Fruit fly (Drosophila melanogaster) whole organism, embryonic: ENCODE data around the gene CG12768.
A peak's percentile ranks its signal among the peaks of the same experiment; 100 is the strongest.

Experiments
- Adf1 ChIP-seq: fragments of 200-800 bp; sonication (Bioruptor generic); IDR thresholded peaks from 2 replicates; pipeline ENCODE4 v1.3.6; 2022; ENCODE audit warnings: missing biosample characterization, missing genetic modification characterization
- CG10654 ChIP-seq: fragments of 200-800 bp; sonication (Bioruptor generic); optimal IDR thresholded peaks from 2 replicates; lab custom pipeline; 2016; ENCODE audit warnings: missing biosample characterization, missing genetic modification characterization
- CG10979 ChIP-seq: fragments of 200-800 bp; sonication (Bioruptor generic); optimal IDR thresholded peaks from 2 replicates; lab custom pipeline; 2018; ENCODE audit warnings: missing biosample characterization, mild to moderate bottlenecking, missing genetic modification characterization, moderate library complexity
- CG11504 ChIP-seq: fragments of 200-800 bp; sonication (Bioruptor generic); optimal IDR thresholded peaks from 3 replicates; lab custom pipeline; 2019; ENCODE audit warnings: missing biosample characterization, mild to moderate bottlenecking, missing genetic modification characterization, moderate library complexity
- CG12744 ChIP-seq: fragments of 200-800 bp; sonication (Bioruptor generic); optimal IDR thresholded peaks from 2 replicates; lab custom pipeline; 2016; ENCODE audit warnings: missing biosample characterization, missing genetic modification characterization
- CG1529 ChIP-seq: fragments of 200-800 bp; sonication (Bioruptor generic); optimal IDR thresholded peaks from 3 replicates; lab custom pipeline; 2018; ENCODE audit warnings: missing biosample characterization, missing genetic modification characterization
- CG1603 ChIP-seq: fragments of 200-800 bp; sonication (Bioruptor generic); optimal IDR thresholded peaks from 2 replicates; lab custom pipeline; 2019; ENCODE audit warnings: missing biosample characterization, mild to moderate bottlenecking, missing genetic modification characterization, moderate library complexity
- CG1647 ChIP-seq: fragments of 200-800 bp; sonication (Bioruptor generic); optimal IDR thresholded peaks from 3 replicates; lab custom pipeline; 2016; ENCODE audit warnings: missing biosample characterization, missing genetic modification characterization
- CG17359 ChIP-seq: fragments of 200-800 bp; sonication (Bioruptor generic); optimal IDR thresholded peaks from 3 replicates; lab custom pipeline; 2018; ENCODE audit warnings: missing biosample characterization, mild to moderate bottlenecking, missing genetic modification characterization, moderate library complexity
- CG18011 ChIP-seq: fragments of 200-800 bp; sonication (Bioruptor generic); optimal IDR thresholded peaks from 2 replicates; lab custom pipeline; 2017; ENCODE audit warnings: missing biosample characterization, missing genetic modification characterization, mild to moderate bottlenecking, moderate library complexity, missing genotype
- CG18262 ChIP-seq: fragments of 200-800 bp; optimal IDR thresholded peaks from 3 replicates; lab custom pipeline; 2019; ENCODE audit warnings: missing biosample characterization, mild to moderate bottlenecking, missing genetic modification characterization, moderate library complexity
- CG31441 ChIP-seq: fragments of 200-800 bp; sonication (Bioruptor generic); IDR thresholded peaks from 2 replicates; pipeline ENCODE4 v1.3.6; 2022; ENCODE audit warnings: missing biosample characterization, missing genetic modification characterization
- CG32772 ChIP-seq: fragments of 200-800 bp; sonication (Bioruptor generic); IDR thresholded peaks from 2 replicates; pipeline ENCODE4 v1.3.6; 2022; ENCODE audit warnings: missing biosample characterization, missing genetic modification characterization
- CG33213 ChIP-seq: fragments of 200-800 bp; sonication (Bioruptor generic); optimal IDR thresholded peaks from 3 replicates; lab custom pipeline; 2016; ENCODE audit warnings: missing biosample characterization, missing genetic modification characterization
- CG3838 ChIP-seq: fragments of 200-800 bp; sonication (Bioruptor generic); optimal IDR thresholded peaks from 3 replicates; lab custom pipeline; 2016; ENCODE audit warnings: missing biosample characterization, missing genetic modification characterization
- CG6765 ChIP-seq: fragments of 200-800 bp; sonication (Bioruptor generic); optimal IDR thresholded peaks from 3 replicates; lab custom pipeline; 2017; ENCODE audit warnings: missing biosample characterization, mild to moderate bottlenecking, missing genetic modification characterization
- CG8281 ChIP-seq: fragments of 200-800 bp; sonication (Bioruptor generic); optimal IDR thresholded peaks from 2 replicates; lab custom pipeline; 2018; ENCODE audit warnings: missing biosample characterization, mild to moderate bottlenecking, missing genetic modification characterization, moderate library complexity
- Elba2 ChIP-seq: fragments of 200-800 bp; sonication (Bioruptor generic); optimal IDR thresholded peaks from 3 replicates; lab custom pipeline; 2016; ENCODE audit warnings: missing biosample characterization, missing genetic modification characterization
- Fer1 ChIP-seq: fragments of 200-800 bp; sonication (Bioruptor generic); optimal IDR thresholded peaks from 2 replicates; lab custom pipeline; 2017; ENCODE audit warnings: missing biosample characterization, mild to moderate bottlenecking, missing genetic modification characterization
- Fer2 ChIP-seq: fragments of 200-800 bp; sonication (Bioruptor generic); optimal IDR thresholded peaks from 2 replicates; lab custom pipeline; 2018; ENCODE audit warnings: missing biosample characterization, mild to moderate bottlenecking, missing genetic modification characterization, moderate library complexity
- GATAe ChIP-seq: fragments of 200-800 bp; sonication (Bioruptor generic); conservative IDR thresholded peaks from 2 replicates; pipeline ENCODE4 v1.3.6; 2022; ENCODE audit warnings: missing biosample characterization, missing genetic modification characterization
- Hey ChIP-seq: fragments of 200-800 bp; sonication (Bioruptor generic); optimal IDR thresholded peaks from 3 replicates; lab custom pipeline; 2018; ENCODE audit warnings: missing biosample characterization, mild to moderate bottlenecking, missing genetic modification characterization
- Neu2 ChIP-seq: fragments of 200-800 bp; sonication (Bioruptor generic); optimal IDR thresholded peaks from 3 replicates; lab custom pipeline; 2016; ENCODE audit warnings: missing biosample characterization, missing genetic modification characterization, borderline replicate concordance
- Nf-YC ChIP-seq: fragments of 200-800 bp; optimal IDR thresholded peaks from 3 replicates; lab custom pipeline; 2019; ENCODE audit warnings: missing biosample characterization, mild to moderate bottlenecking, missing genetic modification characterization, moderate library complexity
- Scr ChIP-seq: fragments of 200-800 bp; sonication (Bioruptor generic); IDR thresholded peaks from 2 replicates; pipeline ENCODE4 v1.3.6; 2022; ENCODE audit warnings: missing biosample characterization, missing genetic modification characterization; ENCODE audit not compliant: partially characterized antibody
- Sox100B ChIP-seq: fragments of 200-800 bp; sonication (Bioruptor generic); optimal IDR thresholded peaks from 3 replicates; lab custom pipeline; 2018; ENCODE audit warnings: missing biosample characterization, mild to moderate bottlenecking, missing genetic modification characterization
- TFAM ChIP-seq: fragments of 200-800 bp; sonication (Bioruptor generic); optimal IDR thresholded peaks from 2 replicates; lab custom pipeline; 2017; ENCODE audit warnings: missing biosample characterization, missing genetic modification characterization, inconsistent platforms
- amos ChIP-seq: fragments of 200-800 bp; sonication (Bioruptor generic); IDR thresholded peaks from 2 replicates; pipeline ENCODE4 v1.3.6; 2022; ENCODE audit warnings: missing biosample characterization, missing genetic modification characterization; ENCODE audit not compliant: partially characterized antibody
- bigmax ChIP-seq: fragments of 200-800 bp; sonication (Bioruptor generic); optimal IDR thresholded peaks from 2 replicates; lab custom pipeline; 2018; ENCODE audit warnings: missing biosample characterization, mild to moderate bottlenecking, missing genetic modification characterization
- bsh ChIP-seq, 2 experiments: fragments of 200-800 bp; sonication (Bioruptor generic); optimal IDR thresholded peaks; 2 replicates each; lab custom pipeline; 2017 to 2018; ENCODE audit warnings: mild to moderate bottlenecking in 2 of 2, missing biosample characterization in 2 of 2, missing genetic modification characterization in 2 of 2, moderate library complexity in 1 of 2
- dati ChIP-seq: fragments of 200-800 bp; sonication (Bioruptor generic); IDR thresholded peaks from 2 replicates; pipeline ENCODE4 v1.3.6; 2022; ENCODE audit warnings: missing biosample characterization, missing genetic modification characterization
- exex ChIP-seq: fragments of 200-800 bp; sonication (Bioruptor generic); optimal IDR thresholded peaks from 4 replicates; lab custom pipeline; 2018; ENCODE audit warnings: missing biosample characterization, mild to moderate bottlenecking, missing genetic modification characterization, moderate library complexity
- fd64A ChIP-seq: fragments of 200-800 bp; sonication (Bioruptor generic); optimal IDR thresholded peaks from 3 replicates; lab custom pipeline; 2018; ENCODE audit warnings: missing biosample characterization, mild to moderate bottlenecking, missing genetic modification characterization
- gfzf ChIP-seq: fragments of 200-800 bp; sonication (Bioruptor generic); optimal IDR thresholded peaks from 2 replicates; lab custom pipeline; 2016; ENCODE audit warnings: missing biosample characterization, mild to moderate bottlenecking, missing genetic modification characterization, moderate library complexity
- grau ChIP-seq: fragments of 200-800 bp; optimal IDR thresholded peaks from 3 replicates; lab custom pipeline; 2019; ENCODE audit warnings: missing biosample characterization, mild to moderate bottlenecking, missing genetic modification characterization, moderate library complexity
- gsb ChIP-seq: fragments of 200-800 bp; sonication (Bioruptor generic); IDR thresholded peaks from 2 replicates; pipeline ENCODE4 v1.3.6; 2022; ENCODE audit warnings: missing biosample characterization, missing genetic modification characterization
- hbn ChIP-seq: fragments of 200-800 bp; sonication (Bioruptor generic); IDR thresholded peaks from 2 replicates; pipeline ENCODE4 v1.3.6; 2022; ENCODE audit warnings: missing biosample characterization, missing genetic modification characterization; ENCODE audit not compliant: partially characterized antibody
- insv ChIP-seq, 2 experiments: fragments of 200-800 bp; sonication (Bioruptor generic); optimal IDR thresholded peaks; 3 replicates each; lab custom pipeline; 2016 to 2018; ENCODE audit warnings: missing biosample characterization in 2 of 2, missing genetic modification characterization in 2 of 2
- jigr1 ChIP-seq: fragments of 200-800 bp; sonication (Bioruptor generic); IDR thresholded peaks from 3 replicates; pipeline ENCODE4 v1.3.6; 2022; ENCODE audit warnings: missing biosample characterization, missing genetic modification characterization
- lab ChIP-seq: fragments of 200-800 bp; sonication (Bioruptor generic); optimal IDR thresholded peaks from 3 replicates; lab custom pipeline; 2017; ENCODE audit warnings: missing biosample characterization, missing genetic modification characterization, mild to moderate bottlenecking, moderate library complexity, missing genetic modification reagents
- nau ChIP-seq: fragments of 200-800 bp; sonication (Bioruptor generic); optimal IDR thresholded peaks from 3 replicates; lab custom pipeline; 2017; ENCODE audit warnings: missing biosample characterization, mild to moderate bottlenecking, missing genetic modification characterization, missing genetic modification reagents
- pzg ChIP-seq: fragments of 200-800 bp; sonication (Bioruptor generic); optimal IDR thresholded peaks from 3 replicates; lab custom pipeline; 2018; ENCODE audit warnings: missing biosample characterization, mild to moderate bottlenecking, missing genetic modification characterization, moderate library complexity
- sr ChIP-seq: fragments of 200-800 bp; sonication (Bioruptor generic); IDR thresholded peaks from 3 replicates; pipeline ENCODE4 v1.3.6; 2022; ENCODE audit warnings: missing biosample characterization, missing genetic modification characterization
- trh ChIP-seq: fragments of 200-800 bp; sonication (Bioruptor generic); optimal IDR thresholded peaks from 2 replicates; lab custom pipeline; 2016; ENCODE audit warnings: missing biosample characterization, missing genetic modification characterization
- twi ChIP-seq: fragments of 200-800 bp; optimal IDR thresholded peaks from 2 replicates; lab custom pipeline; 2019; ENCODE audit warnings: missing biosample characterization, mild to moderate bottlenecking, missing genetic modification characterization, moderate library complexity
- unc-4 ChIP-seq: fragments of 200-800 bp; sonication (Bioruptor generic); IDR thresholded peaks from 2 replicates; pipeline ENCODE4 v1.3.6; 2022; ENCODE audit warnings: missing biosample characterization, missing genetic modification characterization; ENCODE audit not compliant: partially characterized antibody
- wek ChIP-seq: fragments of 200-800 bp; sonication (Bioruptor generic); optimal IDR thresholded peaks from 3 replicates; lab custom pipeline; 2018; ENCODE audit warnings: missing biosample characterization, mild to moderate bottlenecking, missing genetic modification characterization, moderate library complexity

The CG12768 gene

DNA sequence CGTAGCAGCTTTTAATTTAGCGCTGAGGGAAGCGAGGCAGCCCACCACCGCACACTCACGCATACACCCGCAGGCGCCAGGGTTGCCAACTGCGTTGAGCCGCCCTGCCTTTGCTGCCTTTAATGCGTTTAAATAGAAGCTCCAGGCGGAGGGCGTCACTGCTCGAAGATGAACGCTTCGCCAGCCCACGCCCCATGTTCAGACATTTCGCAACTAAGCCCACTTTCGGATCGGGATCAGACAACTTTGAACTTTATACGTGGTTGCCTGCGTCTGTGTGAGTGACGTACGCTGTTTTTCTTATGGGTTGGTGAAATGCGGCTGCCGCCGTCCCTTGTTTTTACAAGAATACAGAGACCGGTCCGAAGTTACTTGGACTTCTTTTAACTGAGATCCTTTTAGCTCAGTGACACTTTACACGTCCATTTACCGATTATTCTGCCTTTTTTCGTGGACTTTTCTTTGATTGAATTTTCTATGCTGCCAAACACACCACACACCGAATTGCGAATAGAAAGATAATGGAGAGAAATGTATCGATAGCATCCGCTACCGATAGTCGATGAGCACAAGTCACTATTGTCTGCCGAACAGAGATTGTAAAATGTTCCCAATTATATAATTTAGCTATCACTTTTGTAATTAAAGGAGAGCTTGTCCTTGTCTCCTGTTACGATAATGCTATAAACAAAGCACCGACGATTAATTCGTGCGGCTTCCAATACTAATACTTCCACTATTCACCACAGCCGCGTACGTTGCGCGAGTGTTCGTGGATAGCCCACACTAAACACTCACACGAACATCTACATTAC lies 39.1 kb upstream of the CG12768 start (continued):
- TF ChIP-seq trh (GFP tag; lab: Kevin White, UChicago): no peak
- no peak for TF ChIP-seq CG10979 (tag; lab: Kevin White, UChicago)
- no peak for TF ChIP-seq fd64A (GFP tag; lab: Kevin White, UChicago)
- no peak for TF ChIP-seq CG1647 (GFP tag; lab: Kevin White, UChicago)
- peak; percentile 12; the same call in 1 of the 2 replicates for TF ChIP-seq CG32772 (GFP tag; lab: Robert Waterston, UW)
- no peak for TF ChIP-seq twi (tag; lab: Kevin White, UChicago)
- peak; percentile 46 for TF ChIP-seq CG1603 (tag; lab: Kevin White, UChicago)
- TF ChIP-seq CG33213 (GFP tag; lab: Kevin White, UChicago): peak; percentile 2
- no peak for TF ChIP-seq Elba2
- no peak for TF ChIP-seq Fer1 (GFP tag; lab: Kevin White, UChicago)
- TF ChIP-seq hbn: peak; percentile 37
- TF ChIP-seq bsh (GFP tag; optimal IDR thresholded peaks at IDR 0.05; lab: Kevin White, UChicago): no peak
- TF ChIP-seq gfzf (GFP tag; lab: Kevin White, UChicago): no peak
- TF ChIP-seq nau (GFP tag; lab: Kevin White, UChicago): no peak
- TF ChIP-seq Nf-YC (tag; lab: Kevin White, UChicago): peak; percentile 1
- no peak for TF ChIP-seq CG18011 (GFP tag; lab: Kevin White, UChicago)
- TF ChIP-seq Fer2 (tag; lab: Kevin White, UChicago): no peak
- no peak for TF ChIP-seq wek (GFP tag; lab: Kevin White, UChicago)
- no peak for TF ChIP-seq insv (GFP tag; optimal IDR thresholded peaks at IDR 0.05; lab: Kevin White, UChicago)

DNA sequence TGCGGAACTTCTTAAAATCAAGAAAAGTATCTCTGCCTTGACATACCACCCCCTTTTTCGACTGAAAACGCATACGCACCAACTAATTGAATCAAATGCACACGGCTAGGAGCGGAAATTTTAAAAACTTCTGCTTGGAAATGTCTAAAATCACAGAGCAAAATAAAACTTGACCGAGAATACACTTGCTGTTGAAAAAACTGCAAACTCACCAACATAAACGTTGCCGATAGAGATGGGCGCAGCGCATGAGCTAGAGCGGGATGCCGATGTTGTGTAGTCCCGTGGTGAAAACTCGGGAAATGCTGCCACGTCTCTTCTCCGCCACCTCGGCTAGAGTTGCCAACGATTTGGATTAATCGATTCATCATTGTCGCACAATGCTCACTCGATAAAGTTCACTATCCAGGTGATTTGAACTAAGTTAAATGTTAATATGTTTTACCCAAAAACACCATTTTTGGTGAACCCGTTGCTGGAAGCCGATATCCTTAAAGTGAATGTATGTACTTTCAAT lies 38.4 kb upstream of the CG12768 start, which contains the start of the genes CG11109 and Arf1:
TSS of gene CG11109 (plus strand) at position 356 of the 517 bp plus-strand sequence.
TSS of gene Arf1 (minus strand) at position 387 of the 517 bp plus-strand sequence.
- TF ChIP-seq CG1529 (GFP tag; lab: Kevin White, UChicago): no peak
- TF ChIP-seq exex: no peak
- TF ChIP-seq CG18262 (tag; lab: Kevin White, UChicago): no peak
- 0 out of 2 replicates have a peak, but pooled peaks have one; percentile 7 for TF ChIP-seq CG31441
- peak; percentile 24 for TF ChIP-seq grau
- TF ChIP-seq CG12744 (GFP tag; lab: Kevin White, UChicago): no peak
- no peak for TF ChIP-seq CG10654
- peak; percentile 37 for TF ChIP-seq unc-4 (GFP tag; lab: Robert Waterston, UW)
- TF ChIP-seq CG3838: no peak
- peak; percentile 87 for TF ChIP-seq pzg (GFP tag; lab: Kevin White, UChicago)
- TF ChIP-seq gsb (GFP tag; lab: Robert Waterston, UW): no peak
- TF ChIP-seq GATAe (GFP tag; lab: Robert Waterston, UW): no peak
- TF ChIP-seq Neu2: no peak
- no peak for TF ChIP-seq lab (GFP tag; lab: Kevin White, UChicago)
- TF ChIP-seq CG8281: no peak
- TF ChIP-seq sr: no peak
- no peak for TF ChIP-seq dati
- TF ChIP-seq jigr1: no peak
- TF ChIP-seq Adf1 (GFP tag; lab: Robert Waterston, UW): peak; percentile 20; the same call in 1 of the 2 replicates
- TF ChIP-seq TFAM (GFP tag; lab: Kevin White, UChicago): no peak
- TF ChIP-seq amos (GFP tag; lab: Robert Waterston, UW): peak; percentile 85
- TF ChIP-seq Scr (GFP tag; lab: Robert Waterston, UW): peak; percentile 52
- no peak for TF ChIP-seq CG11504 (tag; lab: Kevin White, UChicago)
- no peak for TF ChIP-seq CG17359
- TF ChIP-seq Hey: no peak
- no peak for TF ChIP-seq CG6765 (GFP tag; lab: Kevin White, UChicago)
- TF ChIP-seq Sox100B (GFP tag; lab: Kevin White, UChicago): no peak
- TF ChIP-seq bigmax (GFP tag; lab: Kevin White, UChicago): no peak
